Worm (Caenorhabditis elegans) whole organism, young adult: ENCODE results near the gene nhl-2.

Experiments
- B0035.1 ChIP-seq: sonication (generic microtip); optimal IDR thresholded peaks from 2 replicates; lab custom pipeline; 2016; ENCODE audit warnings: missing genetic modification characterization, mild to moderate bottlenecking, missing compliant biosample characterization, missing genotype, missing genetic modification reagents
- B0261.1 ChIP-seq: sonication (generic microtip); optimal IDR thresholded peaks from 2 replicates; lab custom pipeline; 2016; ENCODE audit warnings: mild to moderate bottlenecking, missing genetic modification characterization, moderate library complexity, missing compliant biosample characterization
- C17E4.6 ChIP-seq: fragments of 200-800 bp; sonication (Bioruptor generic); IDR thresholded peaks from 2 replicates; pipeline ENCODE4 v1.3.6; 2022; ENCODE audit warnings: missing genetic modification reagents, missing genetic modification characterization, missing compliant biosample characterization
- D2030.7 ChIP-seq: fragments of 200-800 bp; sonication (Bioruptor generic); IDR thresholded peaks from 2 replicates; pipeline ENCODE4 v1.3.6; 2022; ENCODE audit warnings: missing genetic modification reagents, missing genetic modification characterization, missing compliant biosample characterization
- F10E7.11 ChIP-seq: sonication (generic microtip); optimal IDR thresholded peaks from 2 replicates; lab custom pipeline; 2017; ENCODE audit warnings: mild to moderate bottlenecking, missing genetic modification characterization, moderate library complexity, missing compliant biosample characterization
- F33H1.4 ChIP-seq: fragments of 200-800 bp; sonication (Bioruptor generic); IDR thresholded peaks from 2 replicates; pipeline ENCODE4 v1.3.6; 2022; ENCODE audit warnings: missing genetic modification reagents, missing genetic modification characterization, missing compliant biosample characterization
- F39B2.1 ChIP-seq: fragments of 200-800 bp; sonication (Bioruptor generic); IDR thresholded peaks from 2 replicates; pipeline ENCODE4 v1.3.6; 2022; ENCODE audit warnings: missing genetic modification reagents, missing genetic modification characterization, missing compliant biosample characterization
- F49E8.2 ChIP-seq: sonication (generic microtip); optimal IDR thresholded peaks from 3 replicates; lab custom pipeline; 2017; ENCODE audit warnings: missing genetic modification characterization, mild to moderate bottlenecking, missing compliant biosample characterization, antibody characterized with exemption, moderate library complexity; ENCODE audit not compliant: insufficient read depth
- F57A8.1 ChIP-seq: fragments of 200-800 bp; sonication (Bioruptor generic); optimal IDR thresholded peaks from 2 replicates; lab custom pipeline; 2018; ENCODE audit warnings: mild to moderate bottlenecking, missing genetic modification characterization, moderate library complexity, missing compliant biosample characterization
- ZK185.1 ChIP-seq: sonication (generic microtip); optimal IDR thresholded peaks from 2 replicates; lab custom pipeline; 2016; ENCODE audit warnings: mild to moderate bottlenecking, missing genetic modification characterization, missing compliant biosample characterization; ENCODE audit not compliant: poor library complexity, severe bottlenecking
- ama-1 ChIP-seq, 3 experiments: fragments of 150-350 bp in 1 of 3; sonication (generic microtip) in 2 of 3; optimal IDR thresholded peaks; 2 replicates each; lab custom pipeline; 2014 to 2018; ENCODE audit warnings: missing biosample characterization in 2 of 3, missing genetic modification characterization in 2 of 3, missing genetic modification reagents in 2 of 3
- atf-7 ChIP-seq: sonication (generic microtip); optimal IDR thresholded peaks from 2 replicates; lab custom pipeline; 2017; ENCODE audit warnings: mild to moderate bottlenecking, missing genetic modification characterization, missing compliant biosample characterization
- bed-2 ChIP-seq: fragments of 200-800 bp; sonication (Bioruptor generic); IDR thresholded peaks from 2 replicates; pipeline ENCODE4 v1.3.6; 2022; ENCODE audit warnings: missing genetic modification reagents, missing genetic modification characterization, missing compliant biosample characterization
- cebp-2 ChIP-seq: fragments of 200-800 bp; sonication (Bioruptor generic); IDR thresholded peaks from 2 replicates; pipeline ENCODE4 v1.3.6; 2022; ENCODE audit warnings: missing genetic modification characterization, missing compliant biosample characterization
- ceh-100 ChIP-seq: fragments of 200-800 bp; sonication (Bioruptor generic); IDR thresholded peaks from 2 replicates; pipeline ENCODE4 v1.3.6; 2022; ENCODE audit warnings: missing genetic modification reagents, missing genetic modification characterization, missing compliant biosample characterization
- ceh-79 ChIP-seq: sonication (generic microtip); optimal IDR thresholded peaks from 2 replicates; lab custom pipeline; 2017; ENCODE audit warnings: mild to moderate bottlenecking, missing genetic modification characterization, missing compliant biosample characterization
- dox-1 ChIP-seq: fragments of 200-800 bp; sonication (Bioruptor generic); IDR thresholded peaks from 2 replicates; pipeline ENCODE4 v1.3.6; 2022; ENCODE audit warnings: missing genetic modification reagents, missing genetic modification characterization, missing compliant biosample characterization
- dpl-1 ChIP-seq: fragments of 150-350 bp; optimal IDR thresholded peaks from 2 replicates; lab custom pipeline; 2014; ENCODE audit warnings: missing biosample characterization, missing genetic modification reagents, missing genetic modification characterization
- efl-1 ChIP-seq: fragments of 150-350 bp; optimal IDR thresholded peaks from 2 replicates; lab custom pipeline; 2014; ENCODE audit warnings: missing biosample characterization, missing genetic modification reagents, missing genetic modification characterization
- ets-4 ChIP-seq: fragments of 200-800 bp; sonication (Bioruptor generic); optimal IDR thresholded peaks from 2 replicates; lab custom pipeline; 2018; ENCODE audit warnings: mild to moderate bottlenecking, missing genetic modification characterization, missing compliant biosample characterization
- him-1 ChIP-seq: sonication (generic microtip); optimal IDR thresholded peaks from 2 replicates; lab custom pipeline; 2016; ENCODE audit warnings: missing genotype, missing genetic modification reagents, missing genetic modification characterization, missing compliant biosample characterization
- hrde-1 ChIP-seq: sonication (generic microtip); optimal IDR thresholded peaks from 2 replicates; lab custom pipeline; 2016; ENCODE audit warnings: missing genetic modification characterization, mild to moderate bottlenecking, missing compliant biosample characterization, moderate library complexity, missing genotype, missing genetic modification reagents, borderline replicate concordance
- let-526 ChIP-seq: fragments of 200-800 bp; sonication (Bioruptor generic); IDR thresholded peaks from 2 replicates; pipeline ENCODE4 v1.3.6; 2022; ENCODE audit warnings: missing genetic modification reagents, missing genetic modification characterization, missing compliant biosample characterization
- lin-26 ChIP-seq: fragments of 200-800 bp; sonication (Bioruptor generic); IDR thresholded peaks from 2 replicates; pipeline ENCODE4 v1.3.6; 2022; ENCODE audit warnings: missing genetic modification reagents, missing genetic modification characterization, missing compliant biosample characterization
- lin-35 ChIP-seq, 3 experiments: fragments of 150-350 bp in 2 of 3; sonication (generic microtip) in 1 of 3; optimal IDR thresholded peaks; 2 replicates each; lab custom pipeline; 2014 to 2018; ENCODE audit warnings: missing biosample characterization in 3 of 3, missing genetic modification characterization in 3 of 3, missing genetic modification reagents in 3 of 3
- lin-54 ChIP-seq: fragments of 200-800 bp; sonication (Bioruptor generic); optimal IDR thresholded peaks from 2 replicates; lab custom pipeline; 2018; ENCODE audit warnings: mild to moderate bottlenecking, missing genetic modification characterization, missing compliant biosample characterization
- lsl-1 ChIP-seq: fragments of 200-800 bp; sonication (Bioruptor generic); optimal IDR thresholded peaks from 2 replicates; lab custom pipeline; 2018; ENCODE audit warnings: mild to moderate bottlenecking, missing genetic modification characterization, moderate library complexity, missing compliant biosample characterization
- madf-6 ChIP-seq: fragments of 200-800 bp; sonication (Bioruptor generic); IDR thresholded peaks from 2 replicates; pipeline ENCODE4 v1.3.6; 2022; ENCODE audit warnings: missing genetic modification reagents, missing genetic modification characterization, missing compliant biosample characterization
- mcd-1 ChIP-seq: fragments of 200-800 bp; sonication (Bioruptor generic); IDR thresholded peaks from 2 replicates; pipeline ENCODE4 v1.3.6; 2022; ENCODE audit warnings: missing genetic modification reagents, missing genetic modification characterization, missing compliant biosample characterization
- nfya-1 ChIP-seq: sonication (generic microtip); optimal IDR thresholded peaks from 2 replicates; lab custom pipeline; 2017; ENCODE audit warnings: antibody characterized with exemption, missing compliant biosample characterization, missing genetic modification characterization, borderline replicate concordance; ENCODE audit not compliant: insufficient read depth
- nfya-2 ChIP-seq: fragments of 200-800 bp; sonication (Bioruptor generic); IDR thresholded peaks from 2 replicates; pipeline ENCODE4 v1.3.6; 2022; ENCODE audit warnings: missing genetic modification reagents, missing genetic modification characterization, missing compliant biosample characterization
- nhr-80 ChIP-seq: sonication (generic microtip); optimal IDR thresholded peaks from 2 replicates; lab custom pipeline; 2016; ENCODE audit warnings: missing genetic modification characterization, missing compliant biosample characterization
- nhr-90 ChIP-seq: sonication (generic microtip); optimal IDR thresholded peaks from 2 replicates; lab custom pipeline; 2016; ENCODE audit warnings: missing genotype, mild to moderate bottlenecking, missing genetic modification characterization, missing compliant biosample characterization
- rpc-1 ChIP-seq, 2 experiments: fragments of 150-350 bp in 1 of 2; sonication (generic microtip) in 1 of 2; optimal IDR thresholded peaks; 2 replicates each; lab custom pipeline; 2014 to 2018; ENCODE audit warnings: missing biosample characterization in 1 of 2, missing genetic modification characterization in 1 of 2, missing genetic modification reagents in 1 of 2, missing genotype in 1 of 2
- sdz-38 ChIP-seq: sonication (generic microtip); optimal IDR thresholded peaks from 2 replicates; lab custom pipeline; 2016; ENCODE audit warnings: missing genotype, missing genetic modification characterization, missing compliant biosample characterization
- snpc-1.3 ChIP-seq: sonication (generic microtip); optimal IDR thresholded peaks from 2 replicates; lab custom pipeline; 2017; ENCODE audit warnings: missing genetic modification characterization, mild to moderate bottlenecking, missing compliant biosample characterization, antibody characterized with exemption, moderate library complexity, missing genotype, missing genetic modification reagents; ENCODE audit not compliant: insufficient read depth
- sptf-2 ChIP-seq: fragments of 200-800 bp; sonication (Bioruptor generic); optimal IDR thresholded peaks from 2 replicates; lab custom pipeline; 2018; ENCODE audit warnings: mild to moderate bottlenecking, missing genetic modification characterization, missing compliant biosample characterization
- tbp1 ChIP-seq: fragments of 200-800 bp; sonication (Bioruptor generic); optimal IDR thresholded peaks from 2 replicates; lab custom pipeline; 2018; ENCODE audit warnings: mild to moderate bottlenecking, missing genetic modification characterization, missing compliant biosample characterization
- tbx-9 ChIP-seq: sonication (generic microtip); optimal IDR thresholded peaks from 2 replicates; lab custom pipeline; 2016; ENCODE audit warnings: borderline replicate concordance, missing genetic modification characterization, inconsistent platforms, missing compliant biosample characterization
- tlf-1 ChIP-seq: fragments of 200-800 bp; sonication (Bioruptor generic); optimal IDR thresholded peaks from 2 replicates; lab custom pipeline; 2018; ENCODE audit warnings: mild to moderate bottlenecking, missing genetic modification characterization, missing compliant biosample characterization
- unc-130 ChIP-seq: sonication (generic microtip); optimal IDR thresholded peaks from 2 replicates; lab custom pipeline; 2016; ENCODE audit warnings: missing genetic modification reagents, missing genetic modification characterization, missing compliant biosample characterization
- ztf-25 ChIP-seq: fragments of 200-800 bp; sonication (Bioruptor generic); IDR thresholded peaks from 2 replicates; pipeline ENCODE4 v1.3.6; 2022; ENCODE audit warnings: missing genetic modification reagents, missing genetic modification characterization, missing compliant biosample characterization
- ztf-3 ChIP-seq: fragments of 200-800 bp; sonication (Bioruptor generic); optimal IDR thresholded peaks from 2 replicates; lab custom pipeline; 2018; ENCODE audit warnings: mild to moderate bottlenecking, missing genetic modification characterization, missing compliant biosample characterization

Gene nhl-2

ce11 chrIII:4878281-4878680 is 20.6 kb downstream of the nhl-2 start, which contains the start of the genes tost-1 and arx-6:
tost-1 (minus strand) TSS chrIII:4878311.
arx-6 (plus strand) TSS chrIII:4878658.
- TF ChIP-seq dpl-1 (GFP tag; lab: Kevin White, UChicago) (peak; percentile 44), madf-6 (GFP tag; lab: Robert Waterston, UW) (peak; percentile 63), tlf-1 (GFP tag; lab: Kevin White, UChicago) (no peak), rpc-1 (optimal IDR thresholded peaks at IDR 0.05; lab: Kevin White, UChicago) (no peak), rpc-1 (tag; optimal IDR thresholded peaks at IDR 0.05; lab: Kevin White, UChicago) (no peak), F49E8.2 (no peak), atf-7 (tag; lab: Kevin White, UChicago) (no peak), bed-2 (GFP tag; lab: Robert Waterston, UW) (no peak), D2030.7 (GFP tag; lab: Robert Waterston, UW) (peak; percentile 48; the same call in 1 of the 2 replicates), F57A8.1 (GFP tag; lab: Kevin White, UChicago) (no peak), ceh-100 (GFP tag; lab: Robert Waterston, UW) (no peak), unc-130 (GFP tag; lab: Kevin White, UChicago) (no peak), lin-26 (GFP tag; lab: Robert Waterston, UW) (no peak), hrde-1 (tag; lab: Kevin White, UChicago) (no peak), B0035.1 (tag; lab: Kevin White, UChicago) (no peak), him-1 (tag; lab: Kevin White, UChicago) (peak; percentile 15), let-526 (GFP tag; lab: Robert Waterston, UW) (no peak), B0261.1 (no peak), ztf-25 (no peak), efl-1 (peak; percentile 76), tbx-9 (tag; lab: Kevin White, UChicago) (no peak), ama-1 (optimal IDR thresholded peaks at IDR 0.05; lab: Kevin White, UChicago) (no peak), ama-1 (GFP tag; optimal IDR thresholded peaks at IDR 0.05; lab: Kevin White, UChicago) (no peak), nhr-80 (tag; lab: Kevin White, UChicago) (no peak), sdz-38 (tag; lab: Kevin White, UChicago) (no peak), C17E4.6 (GFP tag; lab: Robert Waterston, UW) (no peak), mcd-1 (peak; percentile 86), ceh-79 (tag; lab: Kevin White, UChicago) (no peak), sptf-2 (no peak), F10E7.11 (tag; lab: Kevin White, UChicago) (no peak), ets-4 (GFP tag; lab: Kevin White, UChicago) (no peak), lsl-1 (GFP tag; lab: Kevin White, UChicago) (peak; percentile 37), tbp1 (no peak), ztf-3 (no peak), lin-35 (GFP tag; optimal IDR thresholded peaks at IDR 0.05; lab: Kevin White, UChicago) (peak in 1 of 3 experiments; percentile 52), ZK185.1 (no peak), nhr-90 (tag; lab: Kevin White, UChicago) (no peak), lin-54 (GFP tag; lab: Kevin White, UChicago) (peak; percentile 69), F33H1.4 (GFP tag; lab: Robert Waterston, UW) (0 out of 2 replicates have a peak, but pooled peaks have one; percentile 18), cebp-2 (no peak), F39B2.1 (GFP tag; lab: Robert Waterston, UW) (no peak), nfya-2 (no peak), nfya-1 (tag; lab: Kevin White, UChicago) (no peak), snpc-1.3 (no peak), dox-1 (GFP tag; lab: Robert Waterston, UW) (0 out of 2 replicates have a peak, but pooled peaks have one; percentile 11)
